Fruit fly (Drosophila melanogaster): ENCODE measurements around the gene Gprk2.

DNA sequence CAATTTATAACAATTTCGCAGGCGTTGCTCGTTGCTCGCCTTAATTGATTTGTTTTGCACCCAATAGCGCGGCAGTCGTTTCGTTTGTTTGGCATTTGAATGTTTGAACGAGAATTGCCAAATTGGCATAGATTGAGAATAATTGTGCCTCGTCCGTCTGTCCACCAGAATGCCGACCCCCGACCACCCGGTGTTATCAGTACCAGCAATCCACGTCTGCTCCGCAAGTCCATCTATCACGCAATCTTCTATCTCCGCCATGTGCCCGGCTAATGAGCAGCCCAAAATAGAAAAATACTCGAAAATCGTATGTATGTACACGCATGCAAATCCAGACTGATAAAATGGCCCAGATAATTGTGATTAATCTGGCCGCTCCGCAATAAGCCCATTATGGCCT is 38.0 kb downstream of the Gprk2 start:
- TF ChIP-seq CG4318 (GFP tag; optimal IDR thresholded peaks at IDR 0.05), result no peak
- TF ChIP-seq CG16779 (tag; optimal IDR thresholded peaks at IDR 0.05), result no peak
- no peak for TF ChIP-seq CG1621 (tag; optimal IDR thresholded peaks at IDR 0.05)
- TF ChIP-seq CG10631 (GFP tag; optimal IDR thresholded peaks at IDR 0.05), result no peak

Measured in whole organism, prepupa.